Worm (Caenorhabditis elegans): ENCODE results near the gene lron-15.

ce11 chrII:6568707-6569106 lies 24.0 kb upstream of the lron-15 start, which contains the start of gene sra-27:
- no peak for TF ChIP-seq nhr-237 (tag; optimal IDR thresholded peaks at IDR 0.05)
- no peak for TF ChIP-seq lin-15B (tag; optimal IDR thresholded peaks at IDR 0.05)
- TF ChIP-seq ama-1 (optimal IDR thresholded peaks at IDR 0.05), result no peak
- TF ChIP-seq lsy-2 (tag; optimal IDR thresholded peaks at IDR 0.05), result no peak
- TF ChIP-seq lin-13 (GFP tag; optimal IDR thresholded peaks at IDR 0.05), result no peak
- TF ChIP-seq nhr-12 (tag; optimal IDR thresholded peaks at IDR 0.05), result no peak
- TF ChIP-seq sox-4 (tag; optimal IDR thresholded peaks at IDR 0.05), result no peak
- no peak for TF ChIP-seq mab-9 (GFP tag; IDR thresholded peaks at IDR 0.05)
- TF ChIP-seq aha-1 (tag; optimal IDR thresholded peaks at IDR 0.05), result no peak
- no peak for TF ChIP-seq skn-1 (tag; optimal IDR thresholded peaks at IDR 0.05)
